Worm (Caenorhabditis elegans) whole organism, L3 larva: ENCODE measurements around the gene col-90.

Source experiments
- R02D3.7 ChIP-seq: fragments of 150-350 bp; optimal IDR thresholded peaks from 2 replicates; lab custom pipeline; 2014; ENCODE audit warnings: missing biosample characterization, missing genetic modification characterization
- aly-2 ChIP-seq: fragments of 150-350 bp; optimal IDR thresholded peaks from 2 replicates; lab custom pipeline; 2014; ENCODE audit warnings: missing biosample characterization, missing genetic modification characterization
- ceh-28 ChIP-seq: fragments of 150-350 bp; optimal IDR thresholded peaks from 2 replicates; lab custom pipeline; 2014; ENCODE audit warnings: missing biosample characterization, missing genetic modification reagents, missing genetic modification characterization
- ceh-9 ChIP-seq: sonication (generic microtip); optimal IDR thresholded peaks from 2 replicates; lab custom pipeline; 2018; ENCODE audit warnings: missing biosample characterization, missing genetic modification characterization
- egl-27 ChIP-seq: sonication (generic microtip); optimal IDR thresholded peaks from 4 replicates; lab custom pipeline; 2017; ENCODE audit warnings: missing biosample characterization, missing genetic modification reagents, missing genetic modification characterization
- lin-39 ChIP-seq: fragments of 150-350 bp; optimal IDR thresholded peaks from 2 replicates; lab custom pipeline; 2018; ENCODE audit warnings: missing biosample characterization, missing genetic modification reagents, missing genetic modification characterization
- mdl-1 ChIP-seq: fragments of 150-350 bp; optimal IDR thresholded peaks from 2 replicates; lab custom pipeline; 2014; ENCODE audit warnings: missing biosample characterization, missing genetic modification characterization
- nhr-11 ChIP-seq: fragments of 150-350 bp; optimal IDR thresholded peaks from 2 replicates; lab custom pipeline; 2014; ENCODE audit warnings: missing biosample characterization, missing genetic modification characterization
- nhr-237 ChIP-seq: fragments of 150-350 bp; optimal IDR thresholded peaks from 2 replicates; lab custom pipeline; 2014; ENCODE audit warnings: missing biosample characterization, missing genetic modification characterization
- nhr-25 ChIP-seq: sonication (generic microtip); optimal IDR thresholded peaks from 2 replicates; lab custom pipeline; 2017; ENCODE audit warnings: missing biosample characterization, missing genetic modification characterization
- pha-4 ChIP-seq: fragments of 150-350 bp; optimal IDR thresholded peaks from 2 replicates; lab custom pipeline; 2014; ENCODE audit warnings: missing biosample characterization, missing genetic modification reagents, missing genetic modification characterization

DNA sequence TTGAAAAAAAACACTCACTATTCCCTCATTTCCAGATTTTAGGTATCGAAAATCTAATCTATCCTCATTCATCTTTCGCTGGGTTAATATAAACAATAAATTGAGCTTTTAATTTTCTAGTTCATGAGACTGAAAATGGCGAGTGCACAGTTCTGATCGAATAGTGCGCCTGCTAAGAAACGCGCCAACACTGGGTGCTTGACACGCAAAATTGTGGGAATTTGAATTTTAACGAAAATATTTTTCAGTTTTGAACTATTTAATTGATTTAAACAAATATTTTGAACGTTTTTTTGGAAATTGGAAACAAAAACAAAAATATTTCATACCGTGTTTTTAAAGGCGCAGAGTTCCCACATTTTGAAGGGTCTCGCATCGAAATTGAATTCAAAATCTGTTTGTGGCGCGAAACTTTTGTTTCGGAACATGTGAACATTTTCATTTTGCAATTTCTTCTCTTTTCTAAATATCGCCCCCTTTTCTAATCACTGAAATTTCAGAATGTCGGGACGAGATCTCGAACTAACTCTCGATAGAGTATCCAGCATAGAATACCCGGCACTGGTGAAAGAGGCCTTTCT is 20.0 kb upstream of the col-90 start, which contains the start of the genes C29E4.13 and npp-15:
- TF ChIP-seq ceh-9 (tag; lab: Kevin White, UChicago) (no peak), nhr-11 (tag; lab: Kevin White, UChicago) (no peak), nhr-25 (peak; percentile 8), mdl-1 (tag; lab: Kevin White, UChicago) (no peak), aly-2 (tag; lab: Kevin White, UChicago) (no peak), lin-39 (tag; lab: Kevin White, UChicago) (no peak), pha-4 (tag; lab: Kevin White, UChicago) (peak; percentile 71), ceh-28 (tag; lab: Kevin White, UChicago) (no peak), egl-27 (no peak), nhr-237 (tag; lab: Kevin White, UChicago) (no peak), R02D3.7 (tag; lab: Kevin White, UChicago) (no peak)
